Fruit fly (Drosophila melanogaster): Measurements from ENCODE around the gene CG13293.

DNA sequence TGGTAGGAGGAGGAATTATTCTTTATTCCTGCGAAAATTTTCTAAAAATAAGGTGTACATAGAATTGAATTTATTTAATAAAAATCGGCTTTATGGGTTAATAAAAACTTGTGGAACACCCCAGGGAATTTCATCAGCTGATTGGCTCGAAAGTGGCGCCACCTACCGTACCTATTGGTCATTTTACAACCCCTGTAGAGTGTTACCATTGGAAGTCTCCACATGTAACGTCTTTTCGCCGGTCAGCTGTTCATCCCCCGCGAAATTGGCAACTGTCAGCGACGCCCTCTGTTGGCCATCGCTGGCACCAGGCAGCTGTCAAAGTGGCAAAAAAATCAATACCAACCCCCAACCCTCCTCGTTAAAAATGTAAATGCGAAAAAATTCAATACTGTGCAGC is at the start of gene CG13293:
- TF ChIP-seq CG7101 (tag; optimal IDR thresholded peaks at IDR 0.05), result no peak
- TF ChIP-seq pad (GFP tag; optimal IDR thresholded peaks at IDR 0.05), result no peak
- no peak for TF ChIP-seq CG1620 (GFP tag; optimal IDR thresholded peaks at IDR 0.05)
- TF ChIP-seq CG33017 (tag; optimal IDR thresholded peaks at IDR 0.05), result no peak
- no peak for TF ChIP-seq CG14711 (tag; optimal IDR thresholded peaks at IDR 0.05)
- no peak for TF ChIP-seq bab1 (GFP tag; optimal IDR thresholded peaks at IDR 0.05)
- TF ChIP-seq CG11617 (GFP tag; optimal IDR thresholded peaks at IDR 0.05), result no peak
- no peak for TF ChIP-seq toe (GFP tag; optimal IDR thresholded peaks at IDR 0.05)
- no peak for TF ChIP-seq Crg-1 (GFP tag; optimal IDR thresholded peaks at IDR 0.05)
- TF ChIP-seq ovo (GFP tag; optimal IDR thresholded peaks at IDR 0.05), result no peak
- TF ChIP-seq CG12768 (GFP tag; optimal IDR thresholded peaks at IDR 0.05), result no peak
- TF ChIP-seq tj (GFP tag; optimal IDR thresholded peaks at IDR 0.05), result no peak
